Worm (Caenorhabditis elegans) whole organism, L4 larva: ENCODE results near the gene elo-8.

ENCODE experiments used
- F10B5.3 ChIP-seq: sonication (generic microtip); optimal IDR thresholded peaks from 2 replicates; lab custom pipeline; 2016; ENCODE audit warnings: mild to moderate bottlenecking, missing genetic modification characterization, missing compliant biosample characterization
- F49E8.2 ChIP-seq: sonication (generic microtip); optimal IDR thresholded peaks from 2 replicates; lab custom pipeline; 2016; ENCODE audit warnings: missing compliant biosample characterization, mild to moderate bottlenecking, missing genetic modification characterization, borderline replicate concordance
- T26A8.4 ChIP-seq: fragments of 200-800 bp; sonication (Bioruptor generic); IDR thresholded peaks from 2 replicates; pipeline ENCODE4 v1.3.6; 2022; ENCODE audit warnings: missing genetic modification characterization, missing compliant biosample characterization
- Y105C5A.15 ChIP-seq: fragments of 200-800 bp; sonication (Bioruptor generic); IDR thresholded peaks from 2 replicates; pipeline ENCODE4 v1.3.6; 2022; ENCODE audit warnings: missing genetic modification characterization, missing compliant biosample characterization
- Y5F2A.4 ChIP-seq: fragments of 200-800 bp; sonication (Bioruptor generic); optimal IDR thresholded peaks from 2 replicates; lab custom pipeline; 2018; ENCODE audit warnings: mild to moderate bottlenecking, missing genetic modification characterization, missing compliant biosample characterization
- ZK546.5 ChIP-seq, 2 experiments: sonication (generic microtip); optimal IDR thresholded peaks; 2 replicates each; lab custom pipeline; 2017; ENCODE audit warnings: missing biosample characterization in 2 of 2, missing genetic modification characterization in 2 of 2
- aha-1 ChIP-seq: fragments of 150-350 bp; peaks from one replicate; lab custom pipeline; 2014; ENCODE audit warnings: missing biosample characterization, missing genetic modification characterization
- aly-2 ChIP-seq: sonication (generic microtip); optimal IDR thresholded peaks from 2 replicates; lab custom pipeline; 2018; ENCODE audit warnings: missing biosample characterization, missing genetic modification characterization
- arid-1 ChIP-seq: fragments of 200-800 bp; sonication (Bioruptor generic); conservative IDR thresholded peaks from 2 replicates; pipeline ENCODE4 v1.3.6; 2022; ENCODE audit warnings: missing genetic modification reagents, missing genetic modification characterization, missing compliant biosample characterization
- attf-4 ChIP-seq: sonication (generic microtip); optimal IDR thresholded peaks from 3 replicates; lab custom pipeline; 2017; ENCODE audit warnings: missing biosample characterization, missing genetic modification characterization
- ceh-20 ChIP-seq: fragments of 200-800 bp; sonication (Bioruptor generic); IDR thresholded peaks from 2 replicates; pipeline ENCODE4 v1.3.6; 2022; ENCODE audit warnings: missing genetic modification reagents, missing genetic modification characterization, missing compliant biosample characterization
- ceh-44 ChIP-seq: fragments of 200-800 bp; sonication (Bioruptor generic); IDR thresholded peaks from 2 replicates; pipeline ENCODE4 v1.3.6; 2022; ENCODE audit warnings: missing genetic modification reagents, missing genetic modification characterization, missing compliant biosample characterization
- ceh-62 ChIP-seq: sonication (generic microtip); optimal IDR thresholded peaks from 2 replicates; lab custom pipeline; 2017; ENCODE audit warnings: missing biosample characterization, missing genetic modification characterization
- ceh-82 ChIP-seq: sonication (generic microtip); optimal IDR thresholded peaks from 2 replicates; lab custom pipeline; 2017; ENCODE audit warnings: missing biosample characterization, missing genetic modification characterization
- daf-12 ChIP-seq: fragments of 150-350 bp; optimal IDR thresholded peaks from 2 replicates; lab custom pipeline; 2014; ENCODE audit warnings: missing biosample characterization, missing genetic modification reagents, missing genetic modification characterization
- daf-16 ChIP-seq, 3 experiments: sonication (generic microtip); optimal IDR thresholded peaks; 2 replicates each; lab custom pipeline; 2016 to 2017; ENCODE audit warnings: missing genetic modification characterization in 3 of 3, missing genetic modification reagents in 3 of 3, mild to moderate bottlenecking in 2 of 3, missing compliant biosample characterization in 2 of 3, missing biosample characterization in 1 of 3, moderate library complexity in 1 of 3
- daf-8 ChIP-seq: fragments of 200-800 bp; sonication (Bioruptor generic); IDR thresholded peaks from 2 replicates; pipeline ENCODE4 v1.3.6; 2022; ENCODE audit warnings: missing genetic modification characterization, missing compliant biosample characterization
- dmd-6 ChIP-seq: fragments of 200-800 bp; sonication (Bioruptor generic); IDR thresholded peaks from 2 replicates; pipeline ENCODE4 v1.3.6; 2022; ENCODE audit warnings: missing genetic modification reagents, missing genetic modification characterization, missing compliant biosample characterization
- dmd-8 ChIP-seq: fragments of 200-800 bp; sonication (Bioruptor generic); IDR thresholded peaks from 2 replicates; pipeline ENCODE4 v1.3.6; 2022; ENCODE audit warnings: missing genetic modification characterization, missing compliant biosample characterization
- dmd-9 ChIP-seq: fragments of 200-800 bp; sonication (Bioruptor generic); IDR thresholded peaks from 2 replicates; pipeline ENCODE4 v1.3.6; 2022; ENCODE audit warnings: missing genetic modification reagents, missing genetic modification characterization, missing compliant biosample characterization
- duxl-1 ChIP-seq: sonication (generic microtip); optimal IDR thresholded peaks from 2 replicates; lab custom pipeline; 2016; ENCODE audit warnings: mild to moderate bottlenecking, missing genetic modification characterization, moderate library complexity, missing compliant biosample characterization; ENCODE audit not compliant: poor library complexity
- egl-27 ChIP-seq: sonication (generic microtip); optimal IDR thresholded peaks from 3 replicates; lab custom pipeline; 2017; ENCODE audit warnings: missing biosample characterization, missing genetic modification reagents, missing genetic modification characterization
- fos-1 ChIP-seq: fragments of 150-350 bp; optimal IDR thresholded peaks from 2 replicates; lab custom pipeline; 2014; ENCODE audit warnings: missing biosample characterization, missing genetic modification characterization
- gei-8 ChIP-seq: fragments of 200-800 bp; sonication (Bioruptor generic); optimal IDR thresholded peaks from 2 replicates; lab custom pipeline; 2018; ENCODE audit warnings: mild to moderate bottlenecking, missing genetic modification characterization, missing compliant biosample characterization
- hif-1 ChIP-seq, 2 experiments: sonication (generic microtip); optimal IDR thresholded peaks; 2 replicates each; lab custom pipeline; 2016 to 2017; ENCODE audit warnings: missing compliant biosample characterization in 2 of 2, missing genetic modification characterization in 2 of 2, missing genetic modification reagents in 2 of 2, missing genotype in 2 of 2, mild to moderate bottlenecking in 1 of 2
- hlh-30 ChIP-seq: sonication (generic microtip); optimal IDR thresholded peaks from 2 replicates; lab custom pipeline; 2017; ENCODE audit warnings: antibody characterized with exemption, mild to moderate bottlenecking, missing genetic modification characterization, missing compliant biosample characterization; ENCODE audit not compliant: insufficient read depth
- hmg-1.1 ChIP-seq: fragments of 200-800 bp; sonication (Bioruptor generic); IDR thresholded peaks from 2 replicates; pipeline ENCODE4 v1.3.6; 2022; ENCODE audit warnings: missing genetic modification reagents, missing genetic modification characterization, missing compliant biosample characterization
- jun-1 ChIP-seq: fragments of 150-350 bp; optimal IDR thresholded peaks from 2 replicates; lab custom pipeline; 2014; ENCODE audit warnings: missing biosample characterization, missing genetic modification reagents, missing genetic modification characterization
- lim-7 ChIP-seq: fragments of 200-800 bp; sonication (Bioruptor generic); IDR thresholded peaks from 2 replicates; pipeline ENCODE4 v1.3.6; 2022; ENCODE audit warnings: missing genetic modification characterization, missing compliant biosample characterization
- lin-1 ChIP-seq: fragments of 200-800 bp; sonication (Bioruptor generic); IDR thresholded peaks from 2 replicates; pipeline ENCODE4 v1.3.6; 2022; ENCODE audit warnings: missing genetic modification reagents, missing genetic modification characterization, missing compliant biosample characterization
- lin-13 ChIP-seq: fragments of 150-350 bp; optimal IDR thresholded peaks from 2 replicates; lab custom pipeline; 2014; ENCODE audit warnings: missing biosample characterization, missing genetic modification reagents, missing genetic modification characterization
- lin-15B ChIP-seq: fragments of 150-350 bp; sonication (generic microtip); optimal IDR thresholded peaks from 3 replicates; lab custom pipeline; 2014; ENCODE audit warnings: missing biosample characterization, missing genetic modification characterization
- lin-29 ChIP-seq: fragments of 200-800 bp; sonication (Bioruptor generic); IDR thresholded peaks from 2 replicates; pipeline ENCODE4 v1.3.6; 2022; ENCODE audit warnings: missing genetic modification reagents, missing genetic modification characterization, missing compliant biosample characterization
- lsy-2 ChIP-seq, 2 experiments: fragments of 150-350 bp in 1 of 2; sonication (generic microtip) in 1 of 2; optimal IDR thresholded peaks; 2 replicates each; lab custom pipeline; 2014 to 2017; ENCODE audit warnings: missing biosample characterization in 2 of 2, missing genetic modification characterization in 2 of 2
- madf-5 ChIP-seq, 2 experiments: fragments of 200-800 bp; sonication (Bioruptor generic); IDR thresholded peaks; 2 replicates each; pipeline ENCODE4 v1.3.6; 2022; ENCODE audit warnings: missing compliant biosample characterization in 2 of 2, missing genetic modification characterization in 2 of 2
- mdt-29 ChIP-seq: fragments of 200-800 bp; sonication (Bioruptor generic); IDR thresholded peaks from 2 replicates; pipeline ENCODE4 v1.3.6; 2022; ENCODE audit warnings: missing genetic modification reagents, missing genetic modification characterization, missing compliant biosample characterization
- mes-2 ChIP-seq: sonication (generic microtip); optimal IDR thresholded peaks from 2 replicates; lab custom pipeline; 2016; ENCODE audit warnings: missing genotype, mild to moderate bottlenecking, missing genetic modification characterization, missing compliant biosample characterization; ENCODE audit not compliant: poor library complexity, severe bottlenecking
- mxl-3 ChIP-seq: fragments of 200-800 bp; sonication (Bioruptor generic); optimal IDR thresholded peaks from 2 replicates; lab custom pipeline; 2018; ENCODE audit warnings: mild to moderate bottlenecking, missing genetic modification characterization, missing compliant biosample characterization
- nhr-25 ChIP-seq: sonication (generic microtip); optimal IDR thresholded peaks from 2 replicates; lab custom pipeline; 2017; ENCODE audit warnings: missing genetic modification characterization, mild to moderate bottlenecking, missing compliant biosample characterization, antibody characterized with exemption, moderate library complexity, borderline replicate concordance; ENCODE audit not compliant: insufficient read depth
- nhr-28 ChIP-seq: fragments of 150-350 bp; optimal IDR thresholded peaks from 2 replicates; lab custom pipeline; 2014; ENCODE audit warnings: missing biosample characterization, missing genetic modification characterization
- nhr-76 ChIP-seq: fragments of 150-350 bp; optimal IDR thresholded peaks from 2 replicates; lab custom pipeline; 2014; ENCODE audit warnings: missing biosample characterization, missing genetic modification characterization
- nhr-77 ChIP-seq: fragments of 150-350 bp; optimal IDR thresholded peaks from 2 replicates; lab custom pipeline; 2014; ENCODE audit warnings: missing biosample characterization, missing genetic modification characterization
- set-16 ChIP-seq: fragments of 200-800 bp; sonication (Bioruptor generic); IDR thresholded peaks from 2 replicates; pipeline ENCODE4 v1.3.6; 2022; ENCODE audit warnings: missing genetic modification reagents, missing genetic modification characterization, missing compliant biosample characterization
- snpc-1.2 ChIP-seq: fragments of 200-800 bp; sonication (Bioruptor generic); IDR thresholded peaks from 2 replicates; pipeline ENCODE4 v1.3.6; 2022; ENCODE audit warnings: missing genetic modification reagents, missing genetic modification characterization, missing compliant biosample characterization
- tag-97 ChIP-seq: fragments of 200-800 bp; sonication (Bioruptor generic); IDR thresholded peaks from 2 replicates; pipeline ENCODE4 v1.3.6; 2022; ENCODE audit warnings: missing genetic modification characterization, missing compliant biosample characterization
- tra-1 ChIP-seq: fragments of 200-800 bp; sonication (Bioruptor generic); IDR thresholded peaks from 2 replicates; pipeline ENCODE4 v1.3.6; 2022; ENCODE audit warnings: missing genetic modification reagents, missing genetic modification characterization, missing compliant biosample characterization
- unc-62 ChIP-seq, 3 experiments: fragments of 150-350 bp in 1 of 3; sonication (generic microtip); optimal IDR thresholded peaks in 2 of 3; peaks in 1 of 3; 1 replicate in 1 of 3; 2 replicates in 2 of 3; lab custom pipeline; 2014 to 2017; ENCODE audit warnings: missing biosample characterization in 3 of 3, missing genetic modification characterization in 3 of 3, missing genetic modification reagents in 3 of 3, missing genotype in 1 of 3
- zag-1 ChIP-seq: fragments of 150-350 bp; optimal IDR thresholded peaks from 2 replicates; lab custom pipeline; 2014; ENCODE audit warnings: missing biosample characterization, missing genetic modification characterization
- zfp-3 ChIP-seq: fragments of 200-800 bp; sonication (Bioruptor generic); conservative IDR thresholded peaks from 2 replicates; pipeline ENCODE4 v1.3.6; 2022; ENCODE audit warnings: missing genetic modification reagents, missing genetic modification characterization, missing compliant biosample characterization
- zip-11 ChIP-seq: fragments of 200-800 bp; sonication (Bioruptor generic); IDR thresholded peaks from 2 replicates; pipeline ENCODE4 v1.3.6; 2022; ENCODE audit warnings: missing genetic modification characterization, missing compliant biosample characterization
- ztf-11 ChIP-seq: fragments of 150-350 bp; optimal IDR thresholded peaks from 2 replicates; lab custom pipeline; 2014; ENCODE audit warnings: missing biosample characterization, missing genetic modification characterization

elo-8 gene

ce11 chrIII:11197327-11197726 lies 34.5 kb downstream of the elo-8 start (continued):
- no peak for TF ChIP-seq mdt-29 (GFP tag; lab: Robert Waterston, UW)
- no peak for TF ChIP-seq duxl-1 (tag; lab: Kevin White, UChicago)
- TF ChIP-seq dmd-8 (GFP tag; lab: Robert Waterston, UW) = no peak
- TF ChIP-seq nhr-76 (tag; lab: Kevin White, UChicago) = no peak
- TF ChIP-seq hmg-1.1 = peak; percentile 26; the same call in 1 of the 2 replicates
- no peak for TF ChIP-seq nhr-25 (tag; lab: Kevin White, UChicago)
- peak; percentile 9 for TF ChIP-seq mes-2 (tag; lab: Kevin White, UChicago)
- no peak for TF ChIP-seq zfp-3
- TF ChIP-seq tra-1 (GFP tag; lab: Robert Waterston, UW) = peak; percentile 69
- TF ChIP-seq lin-15B (tag; lab: Kevin White, UChicago) = no peak
- no peak for TF ChIP-seq nhr-77 (tag; lab: Kevin White, UChicago)
- TF ChIP-seq egl-27 (tag; lab: Kevin White, UChicago) = no peak
- TF ChIP-seq unc-62 (GFP tag; optimal IDR thresholded peaks at IDR 0.05 in 1 of 2; lab: Kevin White, UChicago) = no peak
- no peak for TF ChIP-seq unc-62 (tag; optimal IDR thresholded peaks at IDR 0.05; lab: Kevin White, UChicago)
- no peak for TF ChIP-seq zip-11
- no peak for TF ChIP-seq Y105C5A.15 (GFP tag; lab: Robert Waterston, UW)
- no peak for TF ChIP-seq set-16
- TF ChIP-seq lin-1 = peak; percentile 51; the same call in 1 of the 2 replicates
- TF ChIP-seq hif-1 (tag; optimal IDR thresholded peaks at IDR 0.05; lab: Kevin White, UChicago) = no peak
- peak; percentile 35 for TF ChIP-seq hlh-30 (tag; lab: Kevin White, UChicago)
- TF ChIP-seq zag-1 (tag; lab: Kevin White, UChicago) = no peak
- TF ChIP-seq nhr-28 (tag; lab: Kevin White, UChicago) = peak; percentile 48
- no peak for TF ChIP-seq fos-1 (tag; lab: Kevin White, UChicago)
- TF ChIP-seq ceh-20 (GFP tag; lab: Robert Waterston, UW) = no peak
- TF ChIP-seq lin-29 (GFP tag; lab: Robert Waterston, UW) = no peak
- no peak for TF ChIP-seq gei-8 (GFP tag; lab: Kevin White, UChicago)
- TF ChIP-seq F49E8.2 (tag; lab: Kevin White, UChicago) = no peak
- no peak for TF ChIP-seq arid-1
- TF ChIP-seq ceh-82 (tag; lab: Kevin White, UChicago) = no peak
- TF ChIP-seq daf-12 (tag; lab: Kevin White, UChicago) = no peak
- TF ChIP-seq daf-16 (GFP tag; optimal IDR thresholded peaks at IDR 0.05; lab: Kevin White, UChicago) = no peak
- peak; percentile 86 for TF ChIP-seq daf-16 (tag; optimal IDR thresholded peaks at IDR 0.05; lab: Kevin White, UChicago)
- peak; percentile 71 for TF ChIP-seq aha-1 (tag; lab: Kevin White, UChicago)
- no peak for TF ChIP-seq attf-4 (tag; lab: Kevin White, UChicago)
- TF ChIP-seq dmd-6 = peak; percentile 65
- no peak for TF ChIP-seq aly-2
- peak; percentile 53 for TF ChIP-seq mxl-3 (GFP tag; lab: Kevin White, UChicago)
- TF ChIP-seq lsy-2 (tag; optimal IDR thresholded peaks at IDR 0.05; lab: Kevin White, UChicago) = no peak
- TF ChIP-seq snpc-1.2 = no peak
- no peak for TF ChIP-seq tag-97 (GFP tag; lab: Robert Waterston, UW)
- no peak for TF ChIP-seq ztf-11 (tag; lab: Kevin White, UChicago)
- TF ChIP-seq lin-13 = no peak
- no peak for TF ChIP-seq jun-1 (tag; lab: Kevin White, UChicago)
- TF ChIP-seq F10B5.3 (tag; lab: Kevin White, UChicago) = no peak
- TF ChIP-seq dmd-9 (GFP tag; lab: Robert Waterston, UW) = no peak
- no peak for TF ChIP-seq Y5F2A.4 (GFP tag; lab: Kevin White, UChicago)
- no peak for TF ChIP-seq ceh-62
- 0 out of 2 replicates have a peak, but pooled peaks have one; percentile 49 for TF ChIP-seq T26A8.4
- no peak for TF ChIP-seq lim-7 (GFP tag; lab: Robert Waterston, UW)
- no peak for TF ChIP-seq ceh-44 (GFP tag; lab: Robert Waterston, UW)
- TF ChIP-seq daf-8 (GFP tag; lab: Robert Waterston, UW) = no peak
- no peak for TF ChIP-seq ZK546.5 (tag; optimal IDR thresholded peaks at IDR 0.05; lab: Kevin White, UChicago)
- TF ChIP-seq madf-5 (GFP tag; IDR thresholded peaks at IDR 0.05; lab: Robert Waterston, UW) = no peak
